ENCODE assay signal across 1 worm cellular context in genomic region chrII:4094030-4094846, ce11.
TF ChIP-seq lines count a peak whose summit lies in the region.

No protein-coding gene starts in this region.

TF ChIP-seq in whole organism, L4 larva, 104 proteins besides CTCF, POLR2A, EP300 and RAD21 (continued from another document):
- TF ChIP-seq duxl-1 (tag; optimal IDR thresholded peaks at IDR 0.05; lab: Kevin White, UChicago; ENCODE audit: poor library complexity): peak; percentile 37
- TF ChIP-seq zfp-3 (GFP tag; conservative IDR thresholded peaks at IDR 0.05; lab: Robert Waterston, UW): 0 out of 2 replicates have a peak, but pooled peaks have one; percentile 64
- TF ChIP-seq vab-7 (GFP tag; IDR thresholded peaks at IDR 0.05; lab: Robert Waterston, UW): peak; percentile 11; the same call in 1 of the 2 replicates
- TF ChIP-seq nhr-102 (tag; optimal IDR thresholded peaks at IDR 0.05; lab: Kevin White, UChicago): peak; percentile 30
- no peak for TF ChIP-seq pqm-1 (tag; optimal IDR thresholded peaks at IDR 0.05; lab: Kevin White, UChicago)
- TF ChIP-seq T26A8.4 (GFP tag; IDR thresholded peaks at IDR 0.05; lab: Robert Waterston, UW): peak; percentile 60
- TF ChIP-seq unc-39 (tag; optimal IDR thresholded peaks at IDR 0.05; lab: Kevin White, UChicago): no peak
- TF ChIP-seq nhr-6 (tag; optimal IDR thresholded peaks at IDR 0.05; lab: Kevin White, UChicago): no peak
- TF ChIP-seq dve-1 (tag; optimal IDR thresholded peaks at IDR 0.05; lab: Kevin White, UChicago; ENCODE audit: insufficient read depth): peak; percentile 10
- no peak for TF ChIP-seq arid-1 (GFP tag; conservative IDR thresholded peaks at IDR 0.05; lab: Robert Waterston, UW)
- peak; percentile 19 for TF ChIP-seq gei-8 (GFP tag; optimal IDR thresholded peaks at IDR 0.05; lab: Kevin White, UChicago)
- peak; percentile 21 for TF ChIP-seq hlh-30 (tag; optimal IDR thresholded peaks at IDR 0.05; lab: Kevin White, UChicago; ENCODE audit: insufficient read depth)
- TF ChIP-seq T20F7.1 (GFP tag; optimal IDR thresholded peaks at IDR 0.05; lab: Kevin White, UChicago): no peak
- TF ChIP-seq lin-13 (GFP tag; optimal IDR thresholded peaks at IDR 0.05; lab: Kevin White, UChicago): peak; percentile 5
- peak; percentile 66 for TF ChIP-seq mep-1 (tag; optimal IDR thresholded peaks at IDR 0.05; lab: Kevin White, UChicago)
- 0 out of 2 replicates have a peak, but pooled peaks have one; percentile 44 for TF ChIP-seq madf-9 (GFP tag; conservative IDR thresholded peaks at IDR 0.05; lab: Robert Waterston, UW)
- no peak for TF ChIP-seq nhr-25 (tag; optimal IDR thresholded peaks at IDR 0.05; lab: Kevin White, UChicago; ENCODE audit: borderline replicate concordance, insufficient read depth)
- 0 out of 2 replicates have a peak, but pooled peaks have one; percentile 23 for TF ChIP-seq ceh-20 (GFP tag; IDR thresholded peaks at IDR 0.05; lab: Robert Waterston, UW)
TF ChIP-seq in whole organism, L4 larva: peak in this region for 23.
